Fruit fly (Drosophila melanogaster) whole organism, wandering third instar larva: ENCODE data around the gene CG14913.

ENCODE experiments used
- N ChIP-seq: fragments of >200 bp; optimal IDR thresholded peaks from 2 replicates; lab custom pipeline; 2018; ENCODE audit warnings: missing biosample characterization, missing external identifiers, missing genetic modification characterization
- Vsx2 ChIP-seq: fragments of 200-300, 225-300 bp; sonication (Bioruptor generic); optimal IDR thresholded peaks from 2 replicates; lab custom pipeline; 2018; ENCODE audit warnings: missing biosample characterization, missing genetic modification characterization; ENCODE audit not compliant: partially characterized antibody
- br ChIP-seq: fragments of 200-800 bp; sonication (Bioruptor generic); optimal IDR thresholded peaks from 2 replicates; lab custom pipeline; 2016; ENCODE audit warnings: missing biosample characterization, missing genetic modification characterization
- fru ChIP-seq: fragments of 200-800 bp; sonication (Bioruptor generic); optimal IDR thresholded peaks from 3 replicates; lab custom pipeline; 2016; ENCODE audit warnings: missing biosample characterization, mild to moderate bottlenecking, missing genetic modification characterization
- h ChIP-seq: fragments of 200-800 bp; sonication (Bioruptor generic); optimal IDR thresholded peaks from 3 replicates; lab custom pipeline; 2016; ENCODE audit warnings: missing biosample characterization, mild to moderate bottlenecking, missing genetic modification characterization
- lola ChIP-seq: fragments of >200 bp; optimal IDR thresholded peaks from 2 replicates; lab custom pipeline; 2017; ENCODE audit warnings: missing biosample characterization, missing genetic modification characterization

DNA sequence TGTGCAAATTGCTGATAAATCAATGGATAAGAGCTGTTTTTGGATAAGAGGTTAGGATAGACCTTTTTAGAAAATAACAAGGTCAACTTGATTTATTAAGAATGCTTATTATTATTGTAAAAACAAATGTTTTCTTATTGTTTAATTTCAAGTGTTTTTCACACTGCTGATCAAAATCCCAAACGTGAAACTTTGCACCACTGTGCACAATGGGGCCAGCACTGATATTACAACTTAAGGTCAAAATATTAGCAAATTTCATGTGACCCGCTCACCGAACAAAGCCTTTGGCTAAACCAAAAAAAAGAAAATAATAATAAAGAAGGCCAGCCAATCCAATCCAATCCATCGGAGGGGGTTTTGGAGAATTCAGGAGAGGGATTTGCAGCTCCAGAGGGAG lies 6.0 kb downstream of the CG14913 start:
- TF ChIP-seq h (peak; percentile 9), br (no peak), lola (no peak), Vsx2 (GFP tag; lab: Kevin White, UChicago) (no peak), fru (GFP tag; lab: Kevin White, UChicago) (peak; percentile 19), N (GFP tag; lab: Kevin White, UChicago) (no peak)
